Worm (Caenorhabditis elegans) whole organism, mixed stage, embryonic: Measurements from ENCODE around the gene cyy-1.

ENCODE experiments used
- M03D4.4 ChIP-seq: sonication (generic microtip); optimal IDR thresholded peaks from 2 replicates; lab custom pipeline; 2017; ENCODE audit warnings: mild to moderate bottlenecking, missing genetic modification characterization, missing compliant biosample characterization
- blmp-1 ChIP-seq: fragments of 150-350 bp; optimal IDR thresholded peaks from 2 replicates; lab custom pipeline; 2014; ENCODE audit warnings: missing biosample characterization, missing genetic modification characterization
- ceh-39 ChIP-seq: fragments of 150-350 bp; optimal IDR thresholded peaks from 2 replicates; lab custom pipeline; 2014; ENCODE audit warnings: missing biosample characterization, missing genetic modification characterization
- ceh-43 ChIP-seq: fragments of 200-800 bp; sonication (Bioruptor generic); optimal IDR thresholded peaks from 2 replicates; lab custom pipeline; 2018; ENCODE audit warnings: mild to moderate bottlenecking, missing genetic modification characterization, moderate library complexity, missing compliant biosample characterization
- ces-1 ChIP-seq: fragments of 150-350 bp; optimal IDR thresholded peaks from 2 replicates; lab custom pipeline; 2014; ENCODE audit warnings: missing biosample characterization, missing genetic modification reagents, missing genetic modification characterization
- cnd-1 ChIP-seq: fragments of 200-800 bp; sonication (Bioruptor generic); optimal IDR thresholded peaks from 2 replicates; lab custom pipeline; 2018; ENCODE audit warnings: mild to moderate bottlenecking, missing genetic modification characterization, missing compliant biosample characterization
- drap-1 ChIP-seq: fragments of 200-800 bp; sonication (Bioruptor generic); optimal IDR thresholded peaks from 3 replicates; lab custom pipeline; 2018; ENCODE audit warnings: mild to moderate bottlenecking, missing genetic modification characterization, missing compliant biosample characterization
- elt-1 ChIP-seq: sonication (generic microtip); optimal IDR thresholded peaks from 2 replicates; lab custom pipeline; 2017; ENCODE audit warnings: missing genetic modification characterization, mild to moderate bottlenecking, missing compliant biosample characterization, antibody characterized with exemption, moderate library complexity, borderline replicate concordance; ENCODE audit not compliant: insufficient read depth
- elt-3 ChIP-seq: fragments of 150-350 bp; optimal IDR thresholded peaks from 2 replicates; lab custom pipeline; 2014; ENCODE audit warnings: missing biosample characterization, missing genetic modification characterization
- flh-1 ChIP-seq: fragments of 200-800 bp; sonication (Bioruptor generic); optimal IDR thresholded peaks from 2 replicates; lab custom pipeline; 2018; ENCODE audit warnings: mild to moderate bottlenecking, missing genetic modification characterization, moderate library complexity, missing compliant biosample characterization
- ham-2 ChIP-seq: fragments of 200-800 bp; sonication (Bioruptor generic); optimal IDR thresholded peaks from 2 replicates; lab custom pipeline; 2018; ENCODE audit warnings: mild to moderate bottlenecking, missing genetic modification characterization, missing compliant biosample characterization
- lin-13 ChIP-seq: fragments of 150-350 bp; optimal IDR thresholded peaks from 2 replicates; lab custom pipeline; 2014; ENCODE audit warnings: missing biosample characterization, missing genetic modification characterization
- lin-32 ChIP-seq: fragments of 200-800 bp; sonication (Bioruptor generic); optimal IDR thresholded peaks from 2 replicates; lab custom pipeline; 2018; ENCODE audit warnings: mild to moderate bottlenecking, missing genetic modification characterization, missing compliant biosample characterization
- lsy-2 ChIP-seq: fragments of 150-350 bp; optimal IDR thresholded peaks from 2 replicates; lab custom pipeline; 2014; ENCODE audit warnings: missing biosample characterization, missing genetic modification characterization
- mab-5 ChIP-seq: fragments of 150-350 bp; optimal IDR thresholded peaks from 2 replicates; lab custom pipeline; 2014; ENCODE audit warnings: missing biosample characterization, missing genetic modification characterization
- mep-1 ChIP-seq: fragments of 150-350 bp; optimal IDR thresholded peaks from 2 replicates; lab custom pipeline; 2017; ENCODE audit warnings: missing biosample characterization, missing genetic modification reagents, missing genetic modification characterization, inconsistent platforms
- mls-2 ChIP-seq: sonication (generic microtip); optimal IDR thresholded peaks from 2 replicates; lab custom pipeline; 2016; ENCODE audit warnings: mild to moderate bottlenecking, missing genetic modification characterization, moderate library complexity, missing compliant biosample characterization
- nhr-12 ChIP-seq: fragments of 150-350 bp; optimal IDR thresholded peaks from 2 replicates; lab custom pipeline; 2014; ENCODE audit warnings: missing biosample characterization, missing genetic modification characterization
- nhr-2 ChIP-seq: fragments of 150-350 bp; optimal IDR thresholded peaks from 2 replicates; lab custom pipeline; 2014; ENCODE audit warnings: missing biosample characterization, missing genetic modification characterization
- nhr-28 ChIP-seq: fragments of 150-350 bp; optimal IDR thresholded peaks from 2 replicates; lab custom pipeline; 2014; ENCODE audit warnings: missing biosample characterization, missing genetic modification characterization
- nhr-76 ChIP-seq: sonication (generic microtip); optimal IDR thresholded peaks from 2 replicates; lab custom pipeline; 2017; ENCODE audit warnings: missing biosample characterization, missing genetic modification characterization
- pha-4 ChIP-seq: fragments of 150-350 bp; optimal IDR thresholded peaks from 2 replicates; lab custom pipeline; 2018; ENCODE audit warnings: missing biosample characterization, missing genetic modification reagents, missing genetic modification characterization
- sem-2 ChIP-seq: fragments of 200-800 bp; sonication (Bioruptor generic); optimal IDR thresholded peaks from 2 replicates; lab custom pipeline; 2018; ENCODE audit warnings: mild to moderate bottlenecking, missing genetic modification characterization, missing compliant biosample characterization
- sptf-1 ChIP-seq: sonication (generic microtip); optimal IDR thresholded peaks from 2 replicates; lab custom pipeline; 2017; ENCODE audit warnings: mild to moderate bottlenecking, missing genetic modification characterization, moderate library complexity, missing compliant biosample characterization
- tbx-8 ChIP-seq: fragments of 200-800 bp; sonication (Bioruptor generic); optimal IDR thresholded peaks from 2 replicates; lab custom pipeline; 2018; ENCODE audit warnings: mild to moderate bottlenecking, missing genetic modification characterization, moderate library complexity, missing compliant biosample characterization
- unc-39 ChIP-seq: fragments of 150-350 bp; optimal IDR thresholded peaks from 2 replicates; lab custom pipeline; 2014; ENCODE audit warnings: missing biosample characterization, missing genetic modification characterization
- zip-8 ChIP-seq: fragments of 150-350 bp; optimal IDR thresholded peaks from 2 replicates; lab custom pipeline; 2014; ENCODE audit warnings: missing biosample characterization, missing genetic modification characterization
- ztf-11 ChIP-seq: fragments of 150-350 bp; optimal IDR thresholded peaks from 2 replicates; lab custom pipeline; 2014; ENCODE audit warnings: missing biosample characterization, missing genetic modification characterization

The cyy-1 gene

DNA sequence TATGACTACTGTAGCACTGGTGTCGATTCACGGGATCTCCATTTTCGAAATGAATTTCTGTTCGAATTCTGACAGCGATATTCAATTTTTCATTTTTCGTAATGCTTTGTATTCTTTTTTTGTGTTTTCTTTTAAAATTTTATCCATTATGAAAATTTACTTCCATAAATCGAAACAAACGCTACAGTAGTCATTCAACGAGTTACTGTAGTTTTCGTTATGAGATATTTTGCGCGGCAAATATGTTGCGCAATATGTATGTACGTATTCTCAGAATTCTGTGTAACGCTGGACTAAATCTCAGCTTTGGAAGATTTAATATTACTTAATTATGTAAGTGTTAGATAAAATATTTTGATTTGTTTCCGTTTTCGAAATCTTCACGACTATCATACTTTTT lies 36.5 kb upstream of the cyy-1 start:
- TF ChIP-seq zip-8 (tag; lab: Kevin White, UChicago) (peak; percentile 92), ztf-11 (tag; lab: Kevin White, UChicago) (no peak), ces-1 (GFP tag; lab: Kevin White, UChicago) (no peak)

- TF ChIP-seq ceh-43 = no peak
- TF ChIP-seq ces-1 (GFP tag; lab: Kevin White, UChicago) = no peak
- no peak for TF ChIP-seq flh-1 (GFP tag; lab: Kevin White, UChicago)
- TF ChIP-seq sem-2 (GFP tag; lab: Kevin White, UChicago) = no peak
- no peak for TF ChIP-seq lin-32 (GFP tag; lab: Kevin White, UChicago)
- no peak for TF ChIP-seq nhr-28 (tag; lab: Kevin White, UChicago)
Observed at ce11 chrIII:8370188-8370587, 35.5 kb upstream of the cyy-1 start.

ce11 chrIII:8370846-8371257 lies 34.8 kb upstream of the cyy-1 start:
- TF ChIP-seq sem-2 (GFP tag; lab: Kevin White, UChicago) = no peak
- TF ChIP-seq lin-32 (GFP tag; lab: Kevin White, UChicago) = no peak
- no peak for TF ChIP-seq pha-4
- no peak for TF ChIP-seq drap-1 (GFP tag; lab: Kevin White, UChicago)
- TF ChIP-seq tbx-8 (GFP tag; lab: Kevin White, UChicago) = no peak
- no peak for TF ChIP-seq cnd-1 (tag; lab: Kevin White, UChicago)
- TF ChIP-seq lin-13 (tag; lab: Kevin White, UChicago) = no peak
- TF ChIP-seq mls-2 = no peak
- TF ChIP-seq blmp-1 = no peak
- no peak for TF ChIP-seq mep-1
- no peak for TF ChIP-seq unc-39
- TF ChIP-seq ceh-39 (tag; lab: Kevin White, UChicago) = no peak

- no peak for TF ChIP-seq unc-39
- TF ChIP-seq mab-5 (tag; lab: Kevin White, UChicago) = no peak
- TF ChIP-seq pha-4 = no peak
- no peak for TF ChIP-seq lin-32 (GFP tag; lab: Kevin White, UChicago)
- TF ChIP-seq blmp-1 = no peak
- TF ChIP-seq nhr-76 (tag; lab: Kevin White, UChicago) = no peak
- TF ChIP-seq tbx-8 (GFP tag; lab: Kevin White, UChicago) = no peak
- no peak for TF ChIP-seq mls-2
- TF ChIP-seq nhr-2 (tag; lab: Kevin White, UChicago) = no peak
- TF ChIP-seq ztf-11 (tag; lab: Kevin White, UChicago) = no peak
Observed at ce11 chrIII:8371595-8372305, 33.9 kb upstream of the cyy-1 start, which contains the start of gene lmbr-1. Gene lmbr-1 (plus strand): TSS chrIII:8372255.

DNA sequence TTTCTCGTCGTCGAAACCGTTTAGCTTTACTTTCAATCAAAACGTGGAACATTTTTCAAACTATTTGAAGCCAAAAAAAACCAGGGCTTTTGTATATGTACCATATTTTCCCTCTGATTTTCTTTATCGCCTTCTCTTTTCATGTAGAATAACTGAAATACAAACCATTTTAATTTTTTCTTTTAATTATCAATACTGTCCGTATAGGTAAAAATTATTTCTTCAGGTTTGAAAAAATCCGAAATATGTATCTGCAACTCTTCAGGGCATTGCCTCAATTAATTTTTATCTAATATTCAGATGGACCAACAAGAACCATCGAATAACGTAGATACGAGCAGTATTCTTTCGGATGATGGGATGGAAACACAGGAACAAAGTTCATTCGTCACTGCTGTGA lies 30.7 kb upstream of the cyy-1 start, which contains the start of gene met-2:
TSS of gene met-2 (plus strand) at position 301 of the 400 bp plus-strand sequence.
- TF ChIP-seq elt-1 (no peak), cnd-1 (tag; lab: Kevin White, UChicago) (no peak)

- TF ChIP-seq nhr-2 (tag; lab: Kevin White, UChicago) (no peak), ham-2 (GFP tag; lab: Kevin White, UChicago) (no peak), nhr-12 (tag; lab: Kevin White, UChicago) (no peak), mls-2 (no peak), cnd-1 (tag; lab: Kevin White, UChicago) (no peak), lin-32 (GFP tag; lab: Kevin White, UChicago) (no peak), lin-13 (tag; lab: Kevin White, UChicago) (no peak), unc-39 (no peak), lsy-2 (tag; lab: Kevin White, UChicago) (no peak), sptf-1 (tag; lab: Kevin White, UChicago) (no peak), mab-5 (tag; lab: Kevin White, UChicago) (no peak), elt-3 (no peak), sem-2 (GFP tag; lab: Kevin White, UChicago) (no peak), M03D4.4 (no peak), ztf-11 (tag; lab: Kevin White, UChicago) (no peak), ceh-43 (no peak)
Observed at ce11 chrIII:8380645-8381044, 25.0 kb upstream of the cyy-1 start, which contains the start of gene R05D3.12. Gene R05D3.12 (plus strand): TSS chrIII:8380945.
